Worm (Caenorhabditis elegans) whole organism, L4/young adult: Measurements from ENCODE around the gene lido-9.

Experiments
- W03F9.2 ChIP-seq: fragments of 150-350 bp; optimal IDR thresholded peaks from 2 replicates; lab custom pipeline; 2014; ENCODE audit warnings: missing biosample characterization, missing genetic modification characterization
- dao-5 ChIP-seq: sonication (generic microtip); optimal IDR thresholded peaks from 2 replicates; lab custom pipeline; 2016; ENCODE audit warnings: missing genotype, missing genetic modification characterization, moderate library complexity, missing compliant biosample characterization
- him-1 ChIP-seq: sonication (generic microtip); optimal IDR thresholded peaks from 2 replicates; lab custom pipeline; 2016; ENCODE audit warnings: missing genotype, missing genetic modification reagents, missing genetic modification characterization, missing compliant biosample characterization

- no peak for TF ChIP-seq him-1
- TF ChIP-seq dao-5 (tag; lab: Kevin White, UChicago): no peak
- no peak for TF ChIP-seq W03F9.2
These were observed 24.1 kb downstream of the lido-9 start for ce11 chrII:3024655-3025054.
